Worm (Caenorhabditis elegans): ENCODE measurements around the gene F45E1.1.

ce11 chrX:8040967-8041366 lies 37.5 kb downstream of the F45E1.1 start, which contains the start of gene xol-1:
- no peak for TF ChIP-seq dmd-6 (GFP tag; IDR thresholded peaks at IDR 0.05)
- no peak for TF ChIP-seq snpc-4 (tag; optimal IDR thresholded peaks at IDR 0.05)
- no peak for TF ChIP-seq mxl-2 (GFP tag; conservative IDR thresholded peaks at IDR 0.05)
- no peak for TF ChIP-seq nhr-11 (tag; optimal IDR thresholded peaks at IDR 0.05)
- TF ChIP-seq lsy-2 (tag; optimal IDR thresholded peaks at IDR 0.05): no peak
- no peak for TF ChIP-seq ceh-32 (tag; optimal IDR thresholded peaks at IDR 0.05; ENCODE audit: poor library complexity)
- TF ChIP-seq unc-62 (GFP tag; optimal IDR thresholded peaks at IDR 0.05 in 1 of 2): no peak
- no peak for TF ChIP-seq unc-62 (tag; optimal IDR thresholded peaks at IDR 0.05)
- no peak for TF ChIP-seq fos-1 (tag; optimal IDR thresholded peaks at IDR 0.05)
- no peak for TF ChIP-seq nhr-10 (tag; optimal IDR thresholded peaks at IDR 0.05)
- no peak for TF ChIP-seq ama-1 (optimal IDR thresholded peaks at IDR 0.05)
- no peak for TF ChIP-seq nhr-102 (tag; optimal IDR thresholded peaks at IDR 0.05)
- no peak for TF ChIP-seq dpl-1 (GFP tag; optimal IDR thresholded peaks at IDR 0.05)
- no peak for TF ChIP-seq zag-1 (tag; optimal IDR thresholded peaks at IDR 0.05)
